Worm (Caenorhabditis elegans): ENCODE measurements around the gene T28C12.6.

The T28C12.6 gene

DNA sequence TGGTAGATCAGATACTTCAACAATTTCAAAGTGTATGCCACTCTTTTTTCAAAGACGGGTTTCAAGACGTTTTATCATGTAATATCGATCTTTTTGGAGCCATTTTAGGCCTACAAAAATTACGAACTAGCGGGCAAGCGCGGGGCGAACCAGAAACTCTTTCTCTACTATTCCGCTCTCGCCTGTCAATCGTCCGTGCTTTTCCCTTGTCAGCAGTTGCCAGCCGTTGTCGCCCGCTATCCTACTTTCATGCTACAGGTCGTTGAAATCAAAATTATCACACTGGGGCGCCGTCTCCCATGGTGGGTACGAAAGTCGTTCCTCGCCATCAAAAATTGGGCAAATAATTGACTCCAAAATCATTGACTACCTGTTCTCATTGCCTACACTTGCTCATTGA is 34.9 kb downstream of the T28C12.6 start:
- TF ChIP-seq flt-1 (GFP tag; IDR thresholded peaks at IDR 0.05) = no peak
- no peak for TF ChIP-seq hnd-1 (tag; optimal IDR thresholded peaks at IDR 0.05)
- TF ChIP-seq tbx-37 (GFP tag; conservative IDR thresholded peaks at IDR 0.05) = no peak
- TF ChIP-seq tbx-11 (GFP tag; IDR thresholded peaks at IDR 0.05) = no peak

DNA sequence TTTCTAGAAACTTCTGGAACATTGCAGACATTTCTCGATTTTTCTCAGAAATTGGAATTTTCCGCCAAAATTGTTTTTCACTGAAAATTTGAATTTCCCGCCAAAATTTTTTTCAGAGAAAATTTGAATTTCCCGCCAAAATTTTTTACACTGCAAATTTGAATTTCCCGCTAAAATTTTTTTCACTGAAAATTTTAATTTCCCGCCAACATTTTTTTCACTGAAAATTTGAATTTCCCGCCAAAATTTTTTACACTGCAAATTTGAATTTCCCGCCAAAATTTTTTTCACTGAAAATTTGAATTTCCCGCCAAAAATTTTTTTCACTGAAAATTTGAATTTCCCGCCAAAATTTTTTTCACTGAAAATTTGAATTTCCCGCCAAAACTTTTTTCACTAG is 39.4 kb downstream of the T28C12.6 start:
- peak; percentile 59; the same call in 1 of the 2 replicates for TF ChIP-seq pes-1 (GFP tag; IDR thresholded peaks at IDR 0.05)

DNA sequence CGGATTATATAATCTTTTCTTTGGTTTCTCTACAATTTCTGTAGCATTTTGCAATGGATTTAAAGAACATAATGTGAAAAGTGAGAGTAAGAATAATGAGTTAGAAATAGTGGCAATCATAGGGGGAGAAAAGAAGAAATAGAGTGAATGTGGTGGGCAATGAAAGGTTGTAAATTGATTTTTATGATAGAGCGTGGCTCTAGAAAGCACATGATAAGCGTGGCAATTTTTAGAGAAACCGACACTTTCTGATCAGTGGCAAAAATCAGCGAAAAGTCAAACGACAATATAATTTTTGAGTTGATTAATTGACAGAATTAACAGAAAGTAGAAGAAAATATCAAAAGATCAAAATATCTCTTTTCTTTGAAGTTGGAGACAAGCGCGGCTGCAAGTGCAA is 43.5 kb downstream of the T28C12.6 start, which contains the start of gene K12B6.9:
TSS of gene K12B6.9 (minus strand) at position 266 of the 400 bp plus-strand sequence.
- no peak for TF ChIP-seq flt-1 (GFP tag; IDR thresholded peaks at IDR 0.05)
- TF ChIP-seq tra-4 (tag; optimal IDR thresholded peaks at IDR 0.05) = no peak
- no peak for TF ChIP-seq scrt-1 (GFP tag; IDR thresholded peaks at IDR 0.05)
- no peak for TF ChIP-seq tbx-11 (GFP tag; IDR thresholded peaks at IDR 0.05)
- TF ChIP-seq ama-1 (optimal IDR thresholded peaks at IDR 0.05) = no peak
- no peak for TF ChIP-seq ceh-13 (GFP tag; optimal IDR thresholded peaks at IDR 0.05)
- TF ChIP-seq ceh-36 (tag; optimal IDR thresholded peaks at IDR 0.05) = no peak

ce11 chrV:6291301-6291700 is 44.6 kb downstream of the T28C12.6 start:
- TF ChIP-seq scrt-1 (GFP tag; IDR thresholded peaks at IDR 0.05) = no peak
- TF ChIP-seq aly-1 (tag; optimal IDR thresholded peaks at IDR 0.05) = no peak
- TF ChIP-seq tbx-37 (GFP tag; conservative IDR thresholded peaks at IDR 0.05) = no peak
- no peak for TF ChIP-seq hmbx-1 (tag; optimal IDR thresholded peaks at IDR 0.05)
- no peak for TF ChIP-seq hmg-4 (GFP tag; optimal IDR thresholded peaks at IDR 0.05)
- TF ChIP-seq sea-1 (GFP tag; conservative IDR thresholded peaks at IDR 0.05) = no peak
- TF ChIP-seq ceh-36 (tag; optimal IDR thresholded peaks at IDR 0.05) = no peak
- TF ChIP-seq hnd-1 (tag; optimal IDR thresholded peaks at IDR 0.05) = no peak
- TF ChIP-seq tra-4 (tag; optimal IDR thresholded peaks at IDR 0.05) = no peak
- TF ChIP-seq ets-7 (tag; optimal IDR thresholded peaks at IDR 0.05) = no peak
- TF ChIP-seq F13C5.2 (tag; optimal IDR thresholded peaks at IDR 0.05) = no peak
- TF ChIP-seq flt-1 (GFP tag; IDR thresholded peaks at IDR 0.05) = no peak
- TF ChIP-seq ama-1 (optimal IDR thresholded peaks at IDR 0.05) = no peak
- no peak for TF ChIP-seq pes-1 (GFP tag; IDR thresholded peaks at IDR 0.05)

DNA sequence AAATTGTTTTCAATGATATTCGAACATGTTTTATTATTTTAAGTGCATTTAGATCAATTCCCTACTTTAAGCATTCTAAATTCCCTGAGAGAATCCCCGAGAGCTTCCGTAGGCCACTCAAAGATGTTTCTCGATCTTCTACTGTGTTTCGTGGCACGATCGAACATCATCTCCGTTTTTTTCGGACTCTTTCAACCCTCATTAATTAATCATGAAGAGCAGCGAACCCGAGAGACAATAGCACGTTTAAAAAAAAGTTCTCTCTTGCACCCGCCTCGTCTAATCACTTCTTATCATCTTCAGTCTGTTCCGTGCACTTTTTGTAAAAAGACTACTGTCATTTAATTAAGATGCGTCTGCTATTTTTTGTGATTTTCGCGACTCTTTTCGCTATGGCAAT is 47.3 kb downstream of the T28C12.6 start, which contains the start of gene K12B6.11:
TSS of gene K12B6.11 (plus strand) at position 301 of the 400 bp plus-strand sequence.
- TF ChIP-seq tra-4 (tag; optimal IDR thresholded peaks at IDR 0.05) = no peak
- TF ChIP-seq F13C5.2 (tag; optimal IDR thresholded peaks at IDR 0.05) = no peak
- TF ChIP-seq tbx-11 (GFP tag; IDR thresholded peaks at IDR 0.05) = no peak
- TF ChIP-seq ceh-36 (tag; optimal IDR thresholded peaks at IDR 0.05) = no peak
- TF ChIP-seq hmg-4 (GFP tag; optimal IDR thresholded peaks at IDR 0.05) = no peak
- no peak for TF ChIP-seq B0310.2 (tag; optimal IDR thresholded peaks at IDR 0.05)
- TF ChIP-seq sea-1 (GFP tag; conservative IDR thresholded peaks at IDR 0.05) = no peak
- no peak for TF ChIP-seq pes-1 (GFP tag; IDR thresholded peaks at IDR 0.05)
- TF ChIP-seq flt-1 (GFP tag; IDR thresholded peaks at IDR 0.05) = no peak
- TF ChIP-seq scrt-1 (GFP tag; IDR thresholded peaks at IDR 0.05) = no peak
- TF ChIP-seq ets-7 (tag; optimal IDR thresholded peaks at IDR 0.05) = no peak

DNA sequence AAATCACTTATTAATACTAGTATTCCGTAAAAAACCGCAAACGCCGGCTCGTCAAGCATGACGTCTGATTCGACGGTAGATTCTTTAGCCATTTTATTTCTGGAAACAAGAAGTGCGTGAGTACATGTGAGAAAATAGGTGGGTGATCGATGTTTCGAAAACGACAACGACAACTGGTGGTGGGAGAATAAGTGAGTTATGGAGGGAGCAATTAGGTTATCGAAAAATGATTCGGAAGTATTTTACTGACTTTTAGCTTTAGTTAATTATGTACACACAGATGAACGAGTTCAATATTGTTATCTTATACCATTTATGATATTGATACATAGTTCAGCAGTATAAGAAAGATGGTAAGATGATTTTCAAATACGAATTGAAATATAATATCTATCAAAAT is 49.6 kb downstream of the T28C12.6 start, which contains the start of gene srn-1:
TSS of gene srn-1 (minus strand) at position 101 of the 400 bp plus-strand sequence.
- TF ChIP-seq ceh-36 (tag; optimal IDR thresholded peaks at IDR 0.05) (no peak), hnd-1 (tag; optimal IDR thresholded peaks at IDR 0.05) (no peak), sea-1 (GFP tag; conservative IDR thresholded peaks at IDR 0.05) (no peak), ceh-13 (GFP tag; optimal IDR thresholded peaks at IDR 0.05) (no peak), pes-1 (GFP tag; IDR thresholded peaks at IDR 0.05) (no peak), flt-1 (GFP tag; IDR thresholded peaks at IDR 0.05) (no peak), tra-4 (tag; optimal IDR thresholded peaks at IDR 0.05) (no peak), ama-1 (optimal IDR thresholded peaks at IDR 0.05) (no peak), tbx-11 (GFP tag; IDR thresholded peaks at IDR 0.05) (no peak), ets-7 (tag; optimal IDR thresholded peaks at IDR 0.05) (no peak), hmg-4 (GFP tag; optimal IDR thresholded peaks at IDR 0.05) (no peak), hmbx-1 (tag; optimal IDR thresholded peaks at IDR 0.05) (no peak), B0310.2 (tag; optimal IDR thresholded peaks at IDR 0.05) (no peak), F13C5.2 (tag; optimal IDR thresholded peaks at IDR 0.05) (no peak), tbx-37 (GFP tag; conservative IDR thresholded peaks at IDR 0.05) (no peak), aly-1 (tag; optimal IDR thresholded peaks at IDR 0.05) (no peak), scrt-1 (GFP tag; IDR thresholded peaks at IDR 0.05) (no peak)

Data from whole organism, early embryonic.